Worm (Caenorhabditis elegans): Measurements from ENCODE around the gene hrpk-2.
"Not testable (repeated sequence)": the region's sequence is repeated elsewhere in the genome, so short reads cannot be mapped to it uniquely, and the experiment has no call there.

ce11 chrIII:7962641-7963040 is 24.3 kb upstream of the hrpk-2 start, which contains the start of gene F54H12.4:
- not testable (repeated sequence) for TF ChIP-seq blmp-1 (tag; optimal IDR thresholded peaks at IDR 0.05); unc-62 (GFP tag; optimal IDR thresholded peaks at IDR 0.05); nhr-76 (tag; optimal IDR thresholded peaks at IDR 0.05); unc-39 (tag; optimal IDR thresholded peaks at IDR 0.05); ztf-11 (tag; optimal IDR thresholded peaks at IDR 0.05); nhr-237 (tag; optimal IDR thresholded peaks at IDR 0.05); mab-5 (tag; optimal IDR thresholded peaks at IDR 0.05); elt-3 (tag; optimal IDR thresholded peaks at IDR 0.05); lsy-2 (tag; optimal IDR thresholded peaks at IDR 0.05); nhr-28 (tag; optimal IDR thresholded peaks at IDR 0.05); sptf-1 (tag; optimal IDR thresholded peaks at IDR 0.05); lin-13 (tag; optimal IDR thresholded peaks at IDR 0.05); pha-4 (tag; optimal IDR thresholded peaks at IDR 0.05); ces-1 (GFP tag; optimal IDR thresholded peaks at IDR 0.05)

Data from whole organism, mixed stage, embryonic.